Worm (Caenorhabditis elegans) whole organism, L3 larva: ENCODE data around the gene ruvb-2.
A peak's percentile ranks its signal among the peaks of the same experiment; 100 is the strongest.

Experiments used
- R02D3.7 ChIP-seq: fragments of 150-350 bp; optimal IDR thresholded peaks from 2 replicates; lab custom pipeline; 2014; ENCODE audit warnings: missing biosample characterization, missing genetic modification characterization
- ZK546.5 ChIP-seq: sonication (generic microtip); optimal IDR thresholded peaks from 2 replicates; lab custom pipeline; 2017; ENCODE audit warnings: missing biosample characterization, missing genetic modification characterization
- aly-2 ChIP-seq: fragments of 150-350 bp; optimal IDR thresholded peaks from 2 replicates; lab custom pipeline; 2014; ENCODE audit warnings: missing biosample characterization, missing genetic modification characterization
- ama-1 ChIP-seq: fragments of 150-350 bp; optimal IDR thresholded peaks from 2 replicates; lab custom pipeline; 2018
- ceh-16 ChIP-seq: sonication (generic microtip); optimal IDR thresholded peaks from 2 replicates; lab custom pipeline; 2017; ENCODE audit warnings: missing biosample characterization, missing genetic modification characterization
- ceh-28 ChIP-seq: fragments of 150-350 bp; optimal IDR thresholded peaks from 2 replicates; lab custom pipeline; 2014; ENCODE audit warnings: missing biosample characterization, missing genetic modification reagents, missing genetic modification characterization
- ceh-82 ChIP-seq: fragments of 150-350 bp; optimal IDR thresholded peaks from 2 replicates; lab custom pipeline; 2014; ENCODE audit warnings: missing biosample characterization, missing genetic modification characterization
- ceh-9 ChIP-seq: sonication (generic microtip); optimal IDR thresholded peaks from 2 replicates; lab custom pipeline; 2018; ENCODE audit warnings: missing biosample characterization, missing genetic modification characterization
- daf-12 ChIP-seq: fragments of 150-350 bp; optimal IDR thresholded peaks from 2 replicates; lab custom pipeline; 2014; ENCODE audit warnings: missing biosample characterization, missing genetic modification reagents, missing genetic modification characterization
- egl-27 ChIP-seq: sonication (generic microtip); optimal IDR thresholded peaks from 4 replicates; lab custom pipeline; 2017; ENCODE audit warnings: missing biosample characterization, missing genetic modification reagents, missing genetic modification characterization
- egl-5 ChIP-seq: fragments of 150-350 bp; optimal IDR thresholded peaks from 2 replicates; lab custom pipeline; 2017; ENCODE audit warnings: missing biosample characterization, missing genetic modification reagents, missing genetic modification characterization, inconsistent platforms
- elt-1 ChIP-seq: fragments of 150-350 bp; optimal IDR thresholded peaks from 2 replicates; lab custom pipeline; 2014; ENCODE audit warnings: missing biosample characterization, missing genetic modification characterization
- elt-2 ChIP-seq: sonication (generic microtip); optimal IDR thresholded peaks from 2 replicates; lab custom pipeline; 2016; ENCODE audit warnings: missing genetic modification reagents, mild to moderate bottlenecking, missing genetic modification characterization, missing compliant biosample characterization
- elt-3 ChIP-seq, 3 experiments: fragments of 150-350 bp in 1 of 3; sonication (generic microtip) in 2 of 3; optimal IDR thresholded peaks; 2 replicates in 2 of 3; 4 replicates in 1 of 3; lab custom pipeline; 2014 to 2017; ENCODE audit warnings: missing biosample characterization in 3 of 3, missing genetic modification characterization in 3 of 3
- eor-1 ChIP-seq, 2 experiments: fragments of 150-350 bp; optimal IDR thresholded peaks; 2 replicates each; lab custom pipeline; 2014 to 2018; ENCODE audit warnings: missing biosample characterization in 2 of 2, missing genetic modification characterization in 2 of 2
- fos-1 ChIP-seq: fragments of 150-350 bp; optimal IDR thresholded peaks from 2 replicates; lab custom pipeline; 2014; ENCODE audit warnings: missing biosample characterization, missing genetic modification characterization
- hmg-11 ChIP-seq: sonication (generic microtip); optimal IDR thresholded peaks from 2 replicates; lab custom pipeline; 2016; ENCODE audit warnings: missing genetic modification characterization, missing compliant biosample characterization
- jun-1 ChIP-seq: fragments of 150-350 bp; optimal IDR thresholded peaks from 2 replicates; lab custom pipeline; 2014; ENCODE audit warnings: missing biosample characterization, missing genetic modification reagents, missing genetic modification characterization
- lin-15B ChIP-seq: fragments of 150-350 bp; optimal IDR thresholded peaks from 2 replicates; lab custom pipeline; 2014; ENCODE audit warnings: missing biosample characterization, missing genetic modification characterization
- lin-39 ChIP-seq: fragments of 150-350 bp; optimal IDR thresholded peaks from 2 replicates; lab custom pipeline; 2018; ENCODE audit warnings: missing biosample characterization, missing genetic modification reagents, missing genetic modification characterization
- lsy-12 ChIP-seq: sonication (generic microtip); optimal IDR thresholded peaks from 2 replicates; lab custom pipeline; 2016; ENCODE audit warnings: mild to moderate bottlenecking, missing genetic modification characterization, missing compliant biosample characterization
- mdl-1 ChIP-seq: fragments of 150-350 bp; optimal IDR thresholded peaks from 2 replicates; lab custom pipeline; 2014; ENCODE audit warnings: missing biosample characterization, missing genetic modification characterization
- mml-1 ChIP-seq: fragments of 150-350 bp; sonication (generic microtip); optimal IDR thresholded peaks from 3 replicates; lab custom pipeline; 2014; ENCODE audit warnings: missing biosample characterization, missing genetic modification characterization
- nfya-1 ChIP-seq: sonication (generic microtip); optimal IDR thresholded peaks from 2 replicates; lab custom pipeline; 2017; ENCODE audit warnings: missing genetic modification characterization, mild to moderate bottlenecking, missing compliant biosample characterization, antibody characterized with exemption, moderate library complexity; ENCODE audit not compliant: insufficient read depth
- nhr-12 ChIP-seq: fragments of 150-350 bp; optimal IDR thresholded peaks from 2 replicates; lab custom pipeline; 2014; ENCODE audit warnings: missing biosample characterization, missing genetic modification characterization
- nhr-23 ChIP-seq: fragments of 150-350 bp; optimal IDR thresholded peaks from 2 replicates; lab custom pipeline; 2014; ENCODE audit warnings: missing biosample characterization, missing genetic modification reagents, missing genetic modification characterization
- nhr-237 ChIP-seq: fragments of 150-350 bp; optimal IDR thresholded peaks from 2 replicates; lab custom pipeline; 2014; ENCODE audit warnings: missing biosample characterization, missing genetic modification characterization
- nhr-25 ChIP-seq: sonication (generic microtip); optimal IDR thresholded peaks from 2 replicates; lab custom pipeline; 2017; ENCODE audit warnings: missing biosample characterization, missing genetic modification characterization
- nhr-28 ChIP-seq: fragments of 150-350 bp; optimal IDR thresholded peaks from 2 replicates; lab custom pipeline; 2014; ENCODE audit warnings: missing biosample characterization, missing genetic modification characterization
- nhr-43 ChIP-seq: sonication (generic microtip); optimal IDR thresholded peaks from 2 replicates; lab custom pipeline; 2016; ENCODE audit warnings: mild to moderate bottlenecking, missing genetic modification characterization, missing compliant biosample characterization; ENCODE audit not compliant: poor library complexity, severe bottlenecking
- nhr-77 ChIP-seq: fragments of 150-350 bp; optimal IDR thresholded peaks from 2 replicates; lab custom pipeline; 2014; ENCODE audit warnings: missing biosample characterization, missing genetic modification characterization
- skn-1 ChIP-seq: fragments of 150-350 bp; optimal IDR thresholded peaks from 2 replicates; lab custom pipeline; 2014; ENCODE audit warnings: missing biosample characterization, missing genetic modification characterization
- tbx-2 ChIP-seq: sonication (generic microtip); optimal IDR thresholded peaks from 2 replicates; lab custom pipeline; 2016; ENCODE audit warnings: mild to moderate bottlenecking, missing genetic modification characterization, missing compliant biosample characterization
- unc-62 ChIP-seq: fragments of 150-350 bp; sonication (generic microtip); optimal IDR thresholded peaks from 4 replicates; lab custom pipeline; 2014; ENCODE audit warnings: missing biosample characterization, missing genetic modification reagents, missing genetic modification characterization
- zag-1 ChIP-seq: fragments of 150-350 bp; optimal IDR thresholded peaks from 2 replicates; lab custom pipeline; 2014; ENCODE audit warnings: missing biosample characterization, missing genetic modification characterization
- ztf-11 ChIP-seq: fragments of 150-350 bp; optimal IDR thresholded peaks from 2 replicates; lab custom pipeline; 2014; ENCODE audit warnings: missing biosample characterization, missing genetic modification characterization

ruvb-2 gene

ce11 chrIV:6909863-6910733 lies 9.1 kb downstream of the ruvb-2 start, which contains the start of the genes rpn-1 and ribo-1 (continued):
- no peak for TF ChIP-seq zag-1 (tag; lab: Kevin White, UChicago)
- TF ChIP-seq skn-1 (tag; lab: Kevin White, UChicago), result peak; percentile 99
- TF ChIP-seq ceh-28 (tag; lab: Kevin White, UChicago), result no peak
- TF ChIP-seq elt-3 (tag; optimal IDR thresholded peaks at IDR 0.05; lab: Kevin White, UChicago), result no peak
- no peak for TF ChIP-seq daf-12 (tag; lab: Kevin White, UChicago)
- no peak for TF ChIP-seq unc-62
- TF ChIP-seq ama-1 (lab: Kevin White, UChicago), result peak; percentile 2
- TF ChIP-seq nfya-1, result peak; percentile 68
- peak; percentile 15 for TF ChIP-seq elt-2

ce11 chrIV:6907487-6907886 lies 11.7 kb downstream of the ruvb-2 start:
- TF ChIP-seq elt-2, result no peak
- no peak for TF ChIP-seq ama-1 (lab: Kevin White, UChicago)
- no peak for TF ChIP-seq lin-15B (tag; lab: Kevin White, UChicago)
- no peak for TF ChIP-seq jun-1 (tag; lab: Kevin White, UChicago)
- TF ChIP-seq ceh-28 (tag; lab: Kevin White, UChicago), result no peak

- TF ChIP-seq ceh-28 (tag; lab: Kevin White, UChicago) (peak; percentile 11), mml-1 (no peak), lsy-12 (tag; lab: Kevin White, UChicago) (no peak), nhr-237 (tag; lab: Kevin White, UChicago) (no peak), aly-2 (tag; lab: Kevin White, UChicago) (peak; percentile 48)
These were observed 13.2 kb downstream of the ruvb-2 start, which contains the start of the genes T22D1.17 and T22D1.8 for ce11 chrIV:6905947-6906489. Gene T22D1.17 (plus strand): TSS chrIV:6905997. Gene T22D1.8 (minus strand): TSS chrIV:6906348.

ce11 chrIV:6905428-6905827 lies 13.8 kb downstream of the ruvb-2 start:
- no peak for TF ChIP-seq mml-1
- TF ChIP-seq ceh-82 (tag; lab: Kevin White, UChicago), result no peak
- no peak for TF ChIP-seq jun-1 (tag; lab: Kevin White, UChicago)
- TF ChIP-seq ztf-11 (tag; lab: Kevin White, UChicago), result no peak
- no peak for TF ChIP-seq nhr-237 (tag; lab: Kevin White, UChicago)
- TF ChIP-seq daf-12 (tag; lab: Kevin White, UChicago), result no peak
- TF ChIP-seq ceh-9 (tag; lab: Kevin White, UChicago), result no peak
- TF ChIP-seq unc-62, result no peak
- TF ChIP-seq eor-1 (tag; optimal IDR thresholded peaks at IDR 0.05; lab: Kevin White, UChicago), result no peak
- no peak for TF ChIP-seq egl-27 (tag; lab: Kevin White, UChicago)
- TF ChIP-seq ZK546.5 (tag; lab: Kevin White, UChicago), result no peak
- TF ChIP-seq nhr-12 (tag; lab: Kevin White, UChicago), result no peak
- TF ChIP-seq R02D3.7, result no peak

- no peak for TF ChIP-seq ceh-16
- TF ChIP-seq, all 47 proteins: peak for 0
These were observed 14.6 kb downstream of the ruvb-2 start for ce11 chrIV:6904606-6905005.

ce11 chrIV:6903575-6903974 lies 15.6 kb downstream of the ruvb-2 start, which contains the start of gene T22D1.5:
Gene T22D1.5 (plus strand): TSS chrIV:6903950.
- TF ChIP-seq skn-1 (tag; lab: Kevin White, UChicago) (no peak), lin-39 (tag; lab: Kevin White, UChicago) (no peak), nhr-28 (no peak), aly-2 (tag; lab: Kevin White, UChicago) (no peak), R02D3.7 (no peak), zag-1 (tag; lab: Kevin White, UChicago) (no peak), ceh-28 (tag; lab: Kevin White, UChicago) (no peak)

- no peak for TF ChIP-seq nhr-77 (tag; lab: Kevin White, UChicago)
- TF ChIP-seq daf-12 (tag; lab: Kevin White, UChicago), result no peak
- TF ChIP-seq fos-1 (tag; lab: Kevin White, UChicago), result no peak
- peak; percentile 44 for TF ChIP-seq R02D3.7
- no peak for TF ChIP-seq egl-27 (tag; lab: Kevin White, UChicago)
- no peak for TF ChIP-seq zag-1 (tag; lab: Kevin White, UChicago)
- TF ChIP-seq lin-15B (tag; lab: Kevin White, UChicago), result peak; percentile 60
- TF ChIP-seq mdl-1 (tag; lab: Kevin White, UChicago), result no peak
- peak; percentile 65 for TF ChIP-seq nhr-25 (tag; lab: Kevin White, UChicago)
- peak; percentile 56 for TF ChIP-seq egl-5 (tag; lab: Kevin White, UChicago)
- TF ChIP-seq jun-1 (tag; lab: Kevin White, UChicago), result no peak
- TF ChIP-seq lin-39 (tag; lab: Kevin White, UChicago), result peak; percentile 46
- peak; percentile 39 for TF ChIP-seq hmg-11 (tag; lab: Kevin White, UChicago)
- TF ChIP-seq nhr-12 (tag; lab: Kevin White, UChicago), result no peak
- no peak for TF ChIP-seq nhr-23
- TF ChIP-seq nhr-43 (tag; lab: Kevin White, UChicago), result peak; percentile 25
- TF ChIP-seq elt-1, result no peak
- no peak for TF ChIP-seq tbx-2 (tag; lab: Kevin White, UChicago)
These were observed 31.6 kb downstream of the ruvb-2 start, which contains the start of the genes T05A12.3 and T05A12.4 for ce11 chrIV:6887601-6888099. Gene T05A12.3 (minus strand): TSS chrIV:6887651. Gene T05A12.4 (plus strand): TSS chrIV:6887948.
